Fruit fly (Drosophila melanogaster) whole organism, embryonic: ENCODE measurements around the gene CG17780.

ENCODE experiments used
- Aef1 ChIP-seq: fragments of 200-800 bp; sonication (Bioruptor generic); IDR thresholded peaks from 3 replicates; pipeline ENCODE4 v1.3.6; 2022; ENCODE audit warnings: missing biosample characterization, missing genetic modification characterization
- Antp ChIP-seq: fragments of 200-800 bp; sonication (Bioruptor generic); optimal IDR thresholded peaks from 3 replicates; lab custom pipeline; 2016; ENCODE audit warnings: missing biosample characterization, missing genetic modification characterization
- Atf3 ChIP-seq: fragments of 200-800 bp; sonication (Bioruptor generic); optimal IDR thresholded peaks from 3 replicates; lab custom pipeline; 2016; ENCODE audit warnings: missing biosample characterization, missing genetic modification characterization
- CG10209 ChIP-seq: fragments of 200-800 bp; sonication (Bioruptor generic); optimal IDR thresholded peaks from 3 replicates; lab custom pipeline; 2017; ENCODE audit warnings: missing biosample characterization, mild to moderate bottlenecking, missing genetic modification characterization, missing genetic modification reagents
- CG1024 ChIP-seq: fragments of 200-800 bp; sonication (Bioruptor generic); IDR thresholded peaks from 2 replicates; pipeline ENCODE4 v1.3.6; 2022; ENCODE audit warnings: missing biosample characterization, missing genetic modification characterization
- CG10979 ChIP-seq: fragments of 200-800 bp; sonication (Bioruptor generic); optimal IDR thresholded peaks from 2 replicates; lab custom pipeline; 2018; ENCODE audit warnings: missing biosample characterization, mild to moderate bottlenecking, missing genetic modification characterization, moderate library complexity
- CG15269 ChIP-seq: fragments of 200-800 bp; sonication (Bioruptor generic); optimal IDR thresholded peaks from 2 replicates; lab custom pipeline; 2018; ENCODE audit warnings: missing biosample characterization, mild to moderate bottlenecking, missing genetic modification characterization, moderate library complexity
- CG15696 ChIP-seq: fragments of 200-800 bp; sonication (Bioruptor generic); optimal IDR thresholded peaks from 2 replicates; lab custom pipeline; 2019; ENCODE audit warnings: missing biosample characterization, mild to moderate bottlenecking, missing genetic modification characterization, moderate library complexity
- CG16779 ChIP-seq: fragments of 200-800 bp; sonication (Bioruptor generic); IDR thresholded peaks from 2 replicates; pipeline ENCODE4 v1.3.6; 2022; ENCODE audit warnings: missing biosample characterization, missing genetic modification characterization
- CG2120 ChIP-seq: fragments of 200-800 bp; sonication (Bioruptor generic); optimal IDR thresholded peaks from 3 replicates; lab custom pipeline; 2016; ENCODE audit warnings: missing biosample characterization, missing genetic modification characterization
- CG31224 ChIP-seq: fragments of 200-800 bp; sonication (Bioruptor generic); IDR thresholded peaks from 2 replicates; pipeline ENCODE4 v1.3.6; 2022; ENCODE audit warnings: missing biosample characterization, missing genetic modification characterization
- CG33213 ChIP-seq: fragments of 200-800 bp; sonication (Bioruptor generic); optimal IDR thresholded peaks from 3 replicates; lab custom pipeline; 2016; ENCODE audit warnings: missing biosample characterization, missing genetic modification characterization
- CG4360 ChIP-seq: fragments of 200-800 bp; sonication (Bioruptor generic); IDR thresholded peaks from 2 replicates; pipeline ENCODE4 v1.3.6; 2022; ENCODE audit warnings: missing biosample characterization, missing genetic modification characterization
- CG43689 ChIP-seq: fragments of 200-800 bp; sonication (Bioruptor generic); IDR thresholded peaks from 2 replicates; pipeline ENCODE4 v1.3.6; 2022; ENCODE audit warnings: missing biosample characterization, missing genetic modification characterization
- CG7372 ChIP-seq: fragments of 200-800 bp; sonication (Bioruptor generic); IDR thresholded peaks from 2 replicates; pipeline ENCODE4 v1.3.6; 2022; ENCODE audit warnings: missing biosample characterization, missing genetic modification characterization
- CG9215 ChIP-seq: fragments of 200-800 bp; sonication (Bioruptor generic); IDR thresholded peaks from 2 replicates; pipeline ENCODE4 v1.3.6; 2022; ENCODE audit warnings: missing biosample characterization, missing genetic modification characterization
- E2f1 ChIP-seq: fragments of 200-800 bp; sonication (Bioruptor generic); IDR thresholded peaks from 2 replicates; pipeline ENCODE4 v1.3.6; 2022; ENCODE audit warnings: missing biosample characterization, missing genetic modification characterization
- Ets97D ChIP-seq: fragments of 200-800 bp; sonication (Bioruptor generic); optimal IDR thresholded peaks from 3 replicates; lab custom pipeline; 2016; ENCODE audit warnings: missing biosample characterization, missing genetic modification characterization
- Mrtf ChIP-seq: fragments of 200-800 bp; sonication (Bioruptor generic); IDR thresholded peaks from 3 replicates; pipeline ENCODE4 v1.3.6; 2022; ENCODE audit warnings: missing biosample characterization, missing genetic modification characterization
- Myb ChIP-seq: fragments of 200-800 bp; sonication (Bioruptor generic); optimal IDR thresholded peaks from 2 replicates; lab custom pipeline; 2016; ENCODE audit warnings: missing biosample characterization, missing genetic modification characterization
- Xbp1 ChIP-seq: fragments of 200-800 bp; sonication (Bioruptor generic); optimal IDR thresholded peaks from 3 replicates; lab custom pipeline; 2016; ENCODE audit warnings: missing biosample characterization, mild to moderate bottlenecking, missing genetic modification characterization
- ab ChIP-seq: fragments of 200-800 bp; sonication (Bioruptor generic); optimal IDR thresholded peaks from 2 replicates; lab custom pipeline; 2016; ENCODE audit warnings: missing biosample characterization, missing genetic modification characterization
- al ChIP-seq: fragments of 200-800 bp; sonication (Bioruptor generic); IDR thresholded peaks from 2 replicates; pipeline ENCODE4 v1.3.6; 2022; ENCODE audit warnings: missing biosample characterization, missing genetic modification characterization
- ara ChIP-seq: fragments of 200-800 bp; sonication (Bioruptor generic); IDR thresholded peaks from 2 replicates; pipeline ENCODE4 v1.3.6; 2022; ENCODE audit warnings: missing biosample characterization, missing genetic modification characterization
- az2 ChIP-seq: fragments of 200-800 bp; sonication (Bioruptor generic); optimal IDR thresholded peaks from 3 replicates; lab custom pipeline; 2016; ENCODE audit warnings: missing biosample characterization, missing genetic modification characterization
- bab2 ChIP-seq: fragments of 200-800 bp; sonication (Bioruptor generic); optimal IDR thresholded peaks from 2 replicates; lab custom pipeline; 2016; ENCODE audit warnings: missing biosample characterization, missing genetic modification characterization
- chinmo ChIP-seq: fragments of 200-800 bp; sonication (Bioruptor generic); IDR thresholded peaks from 4 replicates; pipeline ENCODE4 v1.3.6; 2022; ENCODE audit warnings: missing biosample characterization, missing genetic modification characterization; ENCODE audit not compliant: partially characterized antibody
- crc ChIP-seq: fragments of 200-800 bp; sonication (Bioruptor generic); optimal IDR thresholded peaks from 2 replicates; lab custom pipeline; 2016; ENCODE audit warnings: missing biosample characterization, missing genetic modification characterization
- da ChIP-seq: fragments of 200-800 bp; sonication (Bioruptor generic); optimal IDR thresholded peaks from 2 replicates; lab custom pipeline; 2016; ENCODE audit warnings: missing biosample characterization, missing genetic modification characterization
- eve ChIP-seq, 2 experiments: fragments of >200 bp; optimal IDR thresholded peaks; 2 replicates each; lab custom pipeline; 2017; ENCODE audit warnings: missing biosample characterization in 2 of 2, missing genetic modification characterization in 2 of 2
- fu2 ChIP-seq: fragments of 200-800 bp; sonication (Bioruptor generic); optimal IDR thresholded peaks from 2 replicates; lab custom pipeline; 2016; ENCODE audit warnings: missing biosample characterization, missing genetic modification characterization
- gcm2 ChIP-seq: fragments of 200-800 bp; sonication (Bioruptor generic); optimal IDR thresholded peaks from 2 replicates; lab custom pipeline; 2016; ENCODE audit warnings: missing biosample characterization, missing genetic modification characterization
- gfzf ChIP-seq: fragments of 200-800 bp; sonication (Bioruptor generic); optimal IDR thresholded peaks from 2 replicates; lab custom pipeline; 2016; ENCODE audit warnings: missing biosample characterization, mild to moderate bottlenecking, missing genetic modification characterization, moderate library complexity
- jing ChIP-seq: fragments of 200-800 bp; sonication (Bioruptor generic); optimal IDR thresholded peaks from 2 replicates; lab custom pipeline; 2018; ENCODE audit warnings: missing biosample characterization, mild to moderate bottlenecking, missing genetic modification characterization
- lab ChIP-seq: fragments of 200-800 bp; sonication (Bioruptor generic); optimal IDR thresholded peaks from 3 replicates; lab custom pipeline; 2017; ENCODE audit warnings: missing biosample characterization, missing genetic modification characterization, mild to moderate bottlenecking, moderate library complexity, missing genetic modification reagents
- lilli ChIP-seq: fragments of 200-800 bp; sonication (Bioruptor generic); optimal IDR thresholded peaks from 3 replicates; lab custom pipeline; 2016; ENCODE audit warnings: missing biosample characterization, missing genetic modification characterization
- nmo ChIP-seq: fragments of 200-800 bp; sonication (Bioruptor generic); optimal IDR thresholded peaks from 2 replicates; lab custom pipeline; 2018; ENCODE audit warnings: missing biosample characterization, mild to moderate bottlenecking, missing genetic modification characterization, moderate library complexity
- phol ChIP-seq: fragments of 200-800 bp; sonication (Bioruptor generic); optimal IDR thresholded peaks from 3 replicates; lab custom pipeline; 2018; ENCODE audit warnings: missing biosample characterization, mild to moderate bottlenecking, missing genetic modification characterization, moderate library complexity
- pnt ChIP-seq: fragments of 200-800 bp; sonication (Bioruptor generic); optimal IDR thresholded peaks from 3 replicates; lab custom pipeline; 2016; ENCODE audit warnings: missing biosample characterization, missing genetic modification characterization
- sob ChIP-seq: fragments of 200-800 bp; sonication (Bioruptor generic); IDR thresholded peaks from 2 replicates; pipeline ENCODE4 v1.3.6; 2022; ENCODE audit warnings: missing biosample characterization, missing genetic modification characterization
- tap ChIP-seq: fragments of 200-800 bp; optimal IDR thresholded peaks from 3 replicates; lab custom pipeline; 2019; ENCODE audit warnings: missing biosample characterization, mild to moderate bottlenecking, missing genetic modification characterization, moderate library complexity
- toy ChIP-seq: fragments of 200-800 bp; sonication (Bioruptor generic); IDR thresholded peaks from 2 replicates; pipeline ENCODE4 v1.3.6; 2022; ENCODE audit warnings: missing biosample characterization, missing genetic modification characterization
- vnd ChIP-seq: fragments of 200-800 bp; sonication (Bioruptor generic); IDR thresholded peaks from 3 replicates; pipeline ENCODE4 v1.3.6; 2022; ENCODE audit warnings: missing biosample characterization, missing genetic modification characterization; ENCODE audit not compliant: partially characterized antibody
- z ChIP-seq: fragments of 200-800 bp; sonication (Bioruptor generic); IDR thresholded peaks from 3 replicates; pipeline ENCODE4 v1.3.6; 2022; ENCODE audit warnings: missing biosample characterization, missing genetic modification characterization

Gene CG17780

dm6 chr3R:24348420-24349190 is 36.2 kb downstream of the CG17780 start, which contains the start of the genes CG5746 and CG6454 (continued):
- TF ChIP-seq vnd (GFP tag; lab: Robert Waterston, UW) (no peak), CG9215 (peak; percentile 54), chinmo (GFP tag; lab: Robert Waterston, UW) (no peak), CG7372 (no peak), tap (tag; lab: Kevin White, UChicago) (no peak), Atf3 (GFP tag; lab: Kevin White, UChicago) (peak; percentile 18), da (GFP tag; lab: Kevin White, UChicago) (no peak), jing (peak; percentile 6), nmo (peak; percentile 78), CG10979 (peak; percentile 27), Ets97D (peak; percentile 68), z (GFP tag; lab: Robert Waterston, UW) (no peak), Antp (GFP tag; lab: Kevin White, UChicago) (peak; percentile 11), pnt (peak; percentile 14), Aef1 (GFP tag; lab: Robert Waterston, UW) (peak; percentile 50; the same call in 2 of the 3 replicates), E2f1 (0 out of 2 replicates have a peak, but pooled peaks have one; percentile 19), CG33213 (GFP tag; lab: Kevin White, UChicago) (peak; percentile 24), CG10209 (GFP tag; lab: Kevin White, UChicago) (no peak), al (peak; percentile 44), Mrtf (no peak), CG4360 (GFP tag; lab: Robert Waterston, UW) (peak; percentile 79), phol (tag; lab: Kevin White, UChicago) (peak; percentile 99), sob (GFP tag; lab: Robert Waterston, UW) (peak; percentile 59; the same call in 1 of the 2 replicates), CG15696 (tag; lab: Kevin White, UChicago) (peak; percentile 45), ara (no peak)

DNA sequence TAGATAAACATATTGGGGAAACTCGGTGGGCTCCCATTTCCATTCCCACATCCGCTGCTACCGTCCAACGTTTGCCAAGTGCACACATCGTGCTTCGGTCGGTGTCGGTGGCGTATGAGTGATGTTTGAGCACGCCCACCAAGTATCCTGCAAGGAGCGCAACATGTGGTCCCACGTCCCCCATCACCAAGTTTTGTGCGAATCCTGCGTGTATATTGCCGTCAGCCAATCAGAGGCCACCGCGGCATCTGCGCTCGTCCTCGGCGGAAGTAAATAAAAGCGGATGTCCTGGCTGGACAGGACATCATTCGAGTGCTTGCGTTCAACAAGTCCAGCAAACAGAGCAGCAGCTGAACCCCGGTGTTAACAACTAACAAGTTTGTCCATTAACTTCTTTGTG is 43.6 kb downstream of the CG17780 start, which contains the start of gene Ms:
Gene Ms, plus strand, starts transcription at position 301 of the 400 bp plus-strand sequence.
- TF ChIP-seq CG7372 (0 out of 2 replicates have a peak, but pooled peaks have one; percentile 12), lab (GFP tag; lab: Kevin White, UChicago) (no peak)

dm6 chr3R:24336622-24337021 is 48.2 kb downstream of the CG17780 start, which contains the start of gene CG6432:
Gene CG6432 (plus strand): TSS chr3R:24336922.
- TF ChIP-seq CG31224 (GFP tag; lab: Robert Waterston, UW): no peak
- TF ChIP-seq ab (GFP tag; lab: Kevin White, UChicago): no peak
- no peak for TF ChIP-seq bab2 (GFP tag; lab: Kevin White, UChicago)
- TF ChIP-seq crc (GFP tag; lab: Kevin White, UChicago): no peak
- no peak for TF ChIP-seq CG16779
- no peak for TF ChIP-seq gfzf (GFP tag; lab: Kevin White, UChicago)
- TF ChIP-seq CG10979: no peak
- no peak for TF ChIP-seq eve (GFP tag; optimal IDR thresholded peaks at IDR 0.05; lab: Kevin White, UChicago)
- TF ChIP-seq gcm2: no peak
- TF ChIP-seq Ets97D: no peak
- TF ChIP-seq Xbp1: no peak
- no peak for TF ChIP-seq CG1024 (GFP tag; lab: Robert Waterston, UW)
- TF ChIP-seq CG15269 (tag; lab: Kevin White, UChicago): no peak
- no peak for TF ChIP-seq fu2 (GFP tag; lab: Kevin White, UChicago)
- no peak for TF ChIP-seq CG43689
- no peak for TF ChIP-seq toy
- no peak for TF ChIP-seq CG2120 (GFP tag; lab: Kevin White, UChicago)
- TF ChIP-seq Myb: no peak
- TF ChIP-seq lilli: no peak
- no peak for TF ChIP-seq az2
- TF ChIP-seq, all 482 proteins: peak for 0
